Worm (Caenorhabditis elegans): ENCODE results near the gene R09E10.5.

ce11 chrIV:10286655-10287054 lies 15.4 kb downstream of the R09E10.5 start, which contains the start of gene ebax-1:
- TF ChIP-seq tbx-9 (tag; optimal IDR thresholded peaks at IDR 0.05; ENCODE audit: borderline replicate concordance) (no peak), Y53F4B.3 (GFP tag; IDR thresholded peaks at IDR 0.05) (no peak), sdz-38 (tag; optimal IDR thresholded peaks at IDR 0.05) (no peak), unc-62 (GFP tag; optimal IDR thresholded peaks at IDR 0.05) (no peak), ets-4 (GFP tag; optimal IDR thresholded peaks at IDR 0.05) (no peak), ztf-3 (GFP tag; optimal IDR thresholded peaks at IDR 0.05) (no peak), F39B2.1 (GFP tag; IDR thresholded peaks at IDR 0.05) (no peak), lin-26 (GFP tag; IDR thresholded peaks at IDR 0.05) (no peak), nhr-90 (tag; optimal IDR thresholded peaks at IDR 0.05) (no peak), ekl-4 (GFP tag; IDR thresholded peaks at IDR 0.05) (no peak), ama-1 (optimal IDR thresholded peaks at IDR 0.05) (no peak), ama-1 (GFP tag; optimal IDR thresholded peaks at IDR 0.05) (no peak)
